Worm (Caenorhabditis elegans) whole organism, L1 larva: Measurements from ENCODE around the gene M18.3.

ENCODE experiments used
- C04F5.9 ChIP-seq: sonication (generic microtip); optimal IDR thresholded peaks from 2 replicates; lab custom pipeline; 2016; ENCODE audit warnings: missing genetic modification characterization, missing compliant biosample characterization
- ama-1 ChIP-seq: fragments of 150-350 bp; optimal IDR thresholded peaks from 2 replicates; lab custom pipeline; 2014
- blmp-1 ChIP-seq: fragments of 150-350 bp; optimal IDR thresholded peaks from 2 replicates; lab custom pipeline; 2014; ENCODE audit warnings: missing biosample characterization, missing genetic modification characterization
- ceh-82 ChIP-seq, 3 experiments: fragments of 150-350 bp in 1 of 3; sonication (generic microtip) in 2 of 3; optimal IDR thresholded peaks; 2 replicates each; lab custom pipeline; 2014 to 2017; ENCODE audit warnings: missing biosample characterization in 3 of 3, missing genetic modification characterization in 3 of 3
- ceh-90 ChIP-seq: sonication (generic microtip); optimal IDR thresholded peaks from 2 replicates; lab custom pipeline; 2016; ENCODE audit warnings: missing genetic modification characterization, missing compliant biosample characterization
- dpl-1 ChIP-seq, 3 experiments: fragments of 150-350 bp in 2 of 3; sonication (generic microtip) in 1 of 3; optimal IDR thresholded peaks; 2 replicates each; lab custom pipeline; 2014 to 2017; ENCODE audit warnings: missing biosample characterization in 3 of 3, missing genetic modification characterization in 3 of 3, missing genetic modification reagents in 3 of 3
- efl-1 ChIP-seq, 4 experiments: fragments of 150-350 bp; optimal IDR thresholded peaks in 3 of 4; peaks in 1 of 4; 1 replicate in 1 of 4; 2 replicates in 3 of 4; lab custom pipeline; 2014; ENCODE audit warnings: missing biosample characterization in 2 of 4, missing genetic modification characterization in 2 of 4, missing genetic modification reagents in 2 of 4
- efl-3 ChIP-seq: fragments of 200-800 bp; sonication (Bioruptor generic); optimal IDR thresholded peaks from 2 replicates; lab custom pipeline; 2018; ENCODE audit warnings: mild to moderate bottlenecking, missing genetic modification characterization, missing compliant biosample characterization
- egl-13 ChIP-seq: sonication (generic microtip); optimal IDR thresholded peaks from 2 replicates; lab custom pipeline; 2016; ENCODE audit warnings: missing genotype, missing genetic modification reagents, missing genetic modification characterization, missing compliant biosample characterization
- elt-2 ChIP-seq: sonication (generic microtip); optimal IDR thresholded peaks from 2 replicates; lab custom pipeline; 2016; ENCODE audit warnings: missing genetic modification characterization, mild to moderate bottlenecking, inconsistent platforms, missing compliant biosample characterization, missing genetic modification reagents
- ets-5 ChIP-seq: fragments of 200-800 bp; sonication (Bioruptor generic); IDR thresholded peaks from 2 replicates; pipeline ENCODE4 v1.3.6; 2022; ENCODE audit warnings: missing genetic modification characterization, missing compliant biosample characterization
- fkh-8 ChIP-seq: sonication (generic microtip); optimal IDR thresholded peaks from 2 replicates; lab custom pipeline; 2016; ENCODE audit warnings: mild to moderate bottlenecking, missing genetic modification characterization, missing compliant biosample characterization
- hlh-17 ChIP-seq: fragments of 200-800 bp; sonication (Bioruptor generic); optimal IDR thresholded peaks from 2 replicates; lab custom pipeline; 2018; ENCODE audit warnings: missing genetic modification characterization, mild to moderate bottlenecking, missing compliant biosample characterization, moderate library complexity, borderline replicate concordance
- irx-1 ChIP-seq: sonication (generic microtip); optimal IDR thresholded peaks from 2 replicates; lab custom pipeline; 2016; ENCODE audit warnings: missing genetic modification characterization, missing compliant biosample characterization
- isw-1 ChIP-seq: fragments of 200-800 bp; sonication (Bioruptor generic); IDR thresholded peaks from 2 replicates; pipeline ENCODE4 v1.3.6; 2022; ENCODE audit warnings: missing genetic modification characterization, missing compliant biosample characterization
- lsy-2 ChIP-seq, 2 experiments: fragments of 150-350 bp; optimal IDR thresholded peaks; 2 replicates each; lab custom pipeline; 2014; ENCODE audit warnings: missing biosample characterization in 2 of 2, missing genetic modification characterization in 2 of 2
- mep-1 ChIP-seq: fragments of 150-350 bp; optimal IDR thresholded peaks from 2 replicates; lab custom pipeline; 2014; ENCODE audit warnings: missing biosample characterization, missing genetic modification characterization
- nhr-12 ChIP-seq: sonication (generic microtip); optimal IDR thresholded peaks from 2 replicates; lab custom pipeline; 2017; ENCODE audit warnings: missing biosample characterization, missing genetic modification characterization
- nhr-237 ChIP-seq: fragments of 150-350 bp; optimal IDR thresholded peaks from 2 replicates; lab custom pipeline; 2014; ENCODE audit warnings: missing biosample characterization, missing genetic modification characterization
- nhr-47 ChIP-seq: sonication (generic microtip); optimal IDR thresholded peaks from 2 replicates; lab custom pipeline; 2016; ENCODE audit warnings: mild to moderate bottlenecking, missing genetic modification characterization, moderate library complexity, missing compliant biosample characterization
- nhr-76 ChIP-seq: sonication (generic microtip); optimal IDR thresholded peaks from 2 replicates; lab custom pipeline; 2017; ENCODE audit warnings: missing biosample characterization, missing genetic modification characterization
- nhr-77 ChIP-seq: fragments of 150-350 bp; optimal IDR thresholded peaks from 2 replicates; lab custom pipeline; 2014; ENCODE audit warnings: missing biosample characterization, missing genetic modification characterization
- nhr-90 ChIP-seq: sonication (generic microtip); optimal IDR thresholded peaks from 2 replicates; lab custom pipeline; 2016; ENCODE audit warnings: mild to moderate bottlenecking, missing genetic modification characterization, missing compliant biosample characterization; ENCODE audit not compliant: poor library complexity
- pag-3 ChIP-seq: sonication (generic microtip); optimal IDR thresholded peaks from 2 replicates; lab custom pipeline; 2017; ENCODE audit warnings: missing genetic modification characterization, mild to moderate bottlenecking, missing compliant biosample characterization, antibody characterized with exemption, borderline replicate concordance; ENCODE audit not compliant: insufficient read depth
- pax-3 ChIP-seq: fragments of 200-800 bp; sonication (Bioruptor generic); optimal IDR thresholded peaks from 2 replicates; lab custom pipeline; 2018; ENCODE audit warnings: mild to moderate bottlenecking, missing genetic modification characterization, moderate library complexity, missing compliant biosample characterization
- snpc-4 ChIP-seq: fragments of 150-350 bp; optimal IDR thresholded peaks from 2 replicates; lab custom pipeline; 2014; ENCODE audit warnings: missing biosample characterization, missing genetic modification characterization
- snu-23 ChIP-seq: sonication (generic microtip); optimal IDR thresholded peaks from 2 replicates; lab custom pipeline; 2016; ENCODE audit warnings: missing genetic modification characterization, missing compliant biosample characterization
- tbx-2 ChIP-seq: sonication (generic microtip); optimal IDR thresholded peaks from 2 replicates; lab custom pipeline; 2016; ENCODE audit warnings: missing genetic modification characterization, missing compliant biosample characterization
- unc-130 ChIP-seq: fragments of 150-350 bp; optimal IDR thresholded peaks from 2 replicates; lab custom pipeline; 2017; ENCODE audit warnings: missing biosample characterization, missing genetic modification characterization, inconsistent platforms
- unc-62 ChIP-seq: fragments of 150-350 bp; optimal IDR thresholded peaks from 2 replicates; lab custom pipeline; 2014; ENCODE audit warnings: missing biosample characterization, missing genetic modification reagents, missing genetic modification characterization
- vab-15 ChIP-seq: sonication (generic microtip); optimal IDR thresholded peaks from 2 replicates; lab custom pipeline; 2017; ENCODE audit warnings: missing genotype, mild to moderate bottlenecking, missing genetic modification characterization, missing compliant biosample characterization
- xbp-1 ChIP-seq: sonication (generic microtip); optimal IDR thresholded peaks from 2 replicates; lab custom pipeline; 2016; ENCODE audit warnings: missing genetic modification characterization, missing compliant biosample characterization
- zag-1 ChIP-seq: fragments of 150-350 bp; optimal IDR thresholded peaks from 2 replicates; lab custom pipeline; 2014; ENCODE audit warnings: missing biosample characterization, missing genetic modification characterization
- ztf-4 ChIP-seq: fragments of 150-350 bp; optimal IDR thresholded peaks from 2 replicates; lab custom pipeline; 2014; ENCODE audit warnings: missing biosample characterization, missing genetic modification characterization

M18.3 gene

ce11 chrIV:12088898-12089297 is 16.8 kb upstream of the M18.3 start (continued):
- TF ChIP-seq nhr-47, result peak; percentile 21
- TF ChIP-seq tbx-2 (tag; lab: Kevin White, UChicago), result no peak
- TF ChIP-seq blmp-1, result peak; percentile 96
- TF ChIP-seq ceh-82 (tag; optimal IDR thresholded peaks at IDR 0.05; lab: Kevin White, UChicago), result peak in 1 of 3 experiments; percentile 36
- peak; percentile 19 to 71 for TF ChIP-seq lsy-2 (tag; optimal IDR thresholded peaks at IDR 0.05; lab: Kevin White, UChicago)
- TF ChIP-seq irx-1 (tag; lab: Kevin White, UChicago), result no peak
- TF ChIP-seq, all 84 proteins: peak for 16

- TF ChIP-seq ceh-82 (tag; optimal IDR thresholded peaks at IDR 0.05; lab: Kevin White, UChicago) (no peak), blmp-1 (peak; percentile 27)
Observed at ce11 chrIV:12089551-12089950, 16.1 kb upstream of the M18.3 start, which contains the start of gene F11A10.6. TSS of gene F11A10.6 (minus strand) at chrIV:12089651.

ce11 chrIV:12092113-12092512 is 13.5 kb upstream of the M18.3 start, which contains the start of gene mig-32:
TSS of gene mig-32 (minus strand) at chrIV:12092213.
- TF ChIP-seq pag-3 (tag; lab: Kevin White, UChicago), result no peak
- TF ChIP-seq hlh-17, result no peak
- TF ChIP-seq snu-23 (GFP tag; lab: Kevin White, UChicago), result no peak
- TF ChIP-seq ztf-4, result no peak
- no peak for TF ChIP-seq nhr-12 (tag; lab: Kevin White, UChicago)

ce11 chrIV:12093384-12093783 is 12.3 kb upstream of the M18.3 start, which contains the start of gene cpsf-4:
TSS of gene cpsf-4 (minus strand) at chrIV:12093445.
- TF ChIP-seq lsy-2 (tag; optimal IDR thresholded peaks at IDR 0.05; lab: Kevin White, UChicago) (peak; percentile 21 to 77), C04F5.9 (no peak), mep-1 (tag; lab: Kevin White, UChicago) (no peak), xbp-1 (no peak), nhr-47 (no peak), efl-1 (optimal IDR thresholded peaks at IDR 0.05; lab: Kevin White, UChicago) (peak in 1 of 2 experiments; percentile 6), efl-1 (GFP tag; optimal IDR thresholded peaks at IDR 0.05 in 1 of 2; lab: Kevin White, UChicago) (no peak), unc-62 (GFP tag; lab: Kevin White, UChicago) (no peak), elt-2 (tag; lab: Kevin White, UChicago) (no peak), unc-130 (tag; lab: Kevin White, UChicago) (no peak), vab-15 (tag; lab: Kevin White, UChicago) (no peak), nhr-76 (no peak)

- TF ChIP-seq dpl-1 (GFP tag; optimal IDR thresholded peaks at IDR 0.05; lab: Kevin White, UChicago) (peak in 1 of 3 experiments; percentile 14), irx-1 (tag; lab: Kevin White, UChicago) (no peak), efl-1 (optimal IDR thresholded peaks at IDR 0.05; lab: Kevin White, UChicago) (peak in 1 of 2 experiments; percentile 2), efl-1 (GFP tag; optimal IDR thresholded peaks at IDR 0.05 in 1 of 2; lab: Kevin White, UChicago) (no peak), efl-3 (GFP tag; lab: Kevin White, UChicago) (no peak)
Observed at ce11 chrIV:12093819-12094218, 11.8 kb upstream of the M18.3 start, which contains the start of gene F11A10.5. TSS of gene F11A10.5 (plus strand) at chrIV:12094119.

ce11 chrIV:12096479-12096878 is 9.2 kb upstream of the M18.3 start, which contains the start of gene mon-2:
TSS of gene mon-2 (plus strand) at chrIV:12096779.
- no peak for TF ChIP-seq snu-23 (GFP tag; lab: Kevin White, UChicago)
- TF ChIP-seq zag-1 (tag; lab: Kevin White, UChicago), result no peak
- no peak for TF ChIP-seq snpc-4 (tag; lab: Kevin White, UChicago)
- no peak for TF ChIP-seq nhr-237 (tag; lab: Kevin White, UChicago)
- no peak for TF ChIP-seq fkh-8 (tag; lab: Kevin White, UChicago)
- no peak for TF ChIP-seq isw-1 (GFP tag; lab: Robert Waterston, UW)
- no peak for TF ChIP-seq ama-1 (lab: Kevin White, UChicago)
- TF ChIP-seq nhr-12 (tag; lab: Kevin White, UChicago), result no peak
- no peak for TF ChIP-seq egl-13
- no peak for TF ChIP-seq nhr-90 (tag; lab: Kevin White, UChicago)
- TF ChIP-seq ets-5 (GFP tag; lab: Robert Waterston, UW), result no peak
- no peak for TF ChIP-seq nhr-77
- no peak for TF ChIP-seq ceh-90
- no peak for TF ChIP-seq pax-3 (tag; lab: Kevin White, UChicago)
